Fruit fly (Drosophila melanogaster) whole organism, embryonic: Measurements from ENCODE around the gene CG13631.

ENCODE experiments used
- Atf6 ChIP-seq: fragments of 200-800 bp; sonication (Bioruptor generic); IDR thresholded peaks from 2 replicates; pipeline ENCODE4 v1.3.6; 2022; ENCODE audit warnings: missing biosample characterization, missing genetic modification characterization
- BtbVII ChIP-seq: fragments of 200-800 bp; sonication (Bioruptor generic); optimal IDR thresholded peaks from 3 replicates; lab custom pipeline; 2017; ENCODE audit warnings: missing biosample characterization, mild to moderate bottlenecking, missing genetic modification characterization
- CG10209 ChIP-seq: fragments of 200-800 bp; sonication (Bioruptor generic); optimal IDR thresholded peaks from 3 replicates; lab custom pipeline; 2017; ENCODE audit warnings: missing biosample characterization, mild to moderate bottlenecking, missing genetic modification characterization, missing genetic modification reagents
- CG10366 ChIP-seq: fragments of 200-800 bp; sonication (Bioruptor generic); IDR thresholded peaks from 2 replicates; pipeline ENCODE4 v1.3.6; 2022; ENCODE audit warnings: missing biosample characterization, missing genetic modification characterization
- CG10565 ChIP-seq: fragments of 200-800 bp; sonication (Bioruptor generic); optimal IDR thresholded peaks from 3 replicates; lab custom pipeline; 2016; ENCODE audit warnings: missing biosample characterization, mild to moderate bottlenecking, missing genetic modification characterization
- CG10654 ChIP-seq: fragments of 200-800 bp; sonication (Bioruptor generic); optimal IDR thresholded peaks from 2 replicates; lab custom pipeline; 2016; ENCODE audit warnings: missing biosample characterization, missing genetic modification characterization
- CG12236 ChIP-seq: fragments of 200-800 bp; sonication (Bioruptor generic); optimal IDR thresholded peaks from 2 replicates; lab custom pipeline; 2016; ENCODE audit warnings: missing biosample characterization, missing genetic modification characterization
- CG12942 ChIP-seq: fragments of 200-800 bp; sonication (Bioruptor generic); optimal IDR thresholded peaks from 3 replicates; lab custom pipeline; 2016; ENCODE audit warnings: missing biosample characterization, missing genetic modification characterization
- CG15601 ChIP-seq: fragments of 200-800 bp; sonication (Bioruptor generic); optimal IDR thresholded peaks from 3 replicates; lab custom pipeline; 2019; ENCODE audit warnings: missing biosample characterization, mild to moderate bottlenecking, missing genetic modification characterization, moderate library complexity
- CG2129 ChIP-seq: fragments of 200-800 bp; sonication (Bioruptor generic); IDR thresholded peaks from 2 replicates; pipeline ENCODE4 v1.3.6; 2022; ENCODE audit warnings: missing biosample characterization, missing genetic modification characterization; ENCODE audit not compliant: partially characterized antibody
- CG2712 ChIP-seq: fragments of 200-800 bp; optimal IDR thresholded peaks from 3 replicates; lab custom pipeline; 2019; ENCODE audit warnings: missing biosample characterization, mild to moderate bottlenecking, missing genetic modification characterization, moderate library complexity
- CG3995 ChIP-seq: fragments of 200-800 bp; sonication (Bioruptor generic); optimal IDR thresholded peaks from 3 replicates; lab custom pipeline; 2016; ENCODE audit warnings: missing biosample characterization, missing genetic modification characterization
- CG42726 ChIP-seq: fragments of 200-800 bp; sonication (Bioruptor generic); IDR thresholded peaks from 2 replicates; pipeline ENCODE4 v1.3.6; 2022; ENCODE audit warnings: missing biosample characterization, missing genetic modification characterization; ENCODE audit not compliant: partially characterized antibody
- CG4854 ChIP-seq: fragments of 200-800 bp; sonication (Bioruptor generic); optimal IDR thresholded peaks from 2 replicates; lab custom pipeline; 2016; ENCODE audit warnings: missing biosample characterization, missing genetic modification characterization, inconsistent platforms
- CG5180 ChIP-seq: fragments of 200-800 bp; sonication (Bioruptor generic); optimal IDR thresholded peaks from 3 replicates; lab custom pipeline; 2017; ENCODE audit warnings: missing biosample characterization, missing genetic modification characterization, mild to moderate bottlenecking, moderate library complexity, missing genetic modification reagents
- CG5953 ChIP-seq: fragments of 200-800 bp; sonication (Bioruptor generic); IDR thresholded peaks from 2 replicates; pipeline ENCODE4 v1.3.6; 2022; ENCODE audit warnings: missing biosample characterization, missing genetic modification characterization
- CG6765 ChIP-seq: fragments of 200-800 bp; sonication (Bioruptor generic); optimal IDR thresholded peaks from 3 replicates; lab custom pipeline; 2017; ENCODE audit warnings: missing biosample characterization, mild to moderate bottlenecking, missing genetic modification characterization
- CG7372 ChIP-seq: fragments of 200-800 bp; sonication (Bioruptor generic); IDR thresholded peaks from 2 replicates; pipeline ENCODE4 v1.3.6; 2022; ENCODE audit warnings: missing biosample characterization, missing genetic modification characterization
- CG8089 ChIP-seq: fragments of 200-800 bp; sonication (Bioruptor generic); optimal IDR thresholded peaks from 3 replicates; lab custom pipeline; 2016; ENCODE audit warnings: missing biosample characterization, missing genetic modification characterization
- CkIIα-i1 ChIP-seq: fragments of 200-800 bp; sonication (Bioruptor generic); IDR thresholded peaks from 2 replicates; pipeline ENCODE4 v1.3.6; 2022; ENCODE audit warnings: missing biosample characterization, missing genetic modification characterization
- D ChIP-seq, 2 experiments: fragments of 200-800 bp in 1 of 2; fragments of >200 bp in 1 of 2; sonication (Bioruptor generic) in 1 of 2; optimal IDR thresholded peaks; 2 replicates in 1 of 2; 3 replicates in 1 of 2; lab custom pipeline; 2017; ENCODE audit warnings: mild to moderate bottlenecking in 1 of 2, missing biosample characterization in 1 of 2, missing genetic modification characterization in 1 of 2, missing genetic modification reagents in 1 of 2
- Dad ChIP-seq: fragments of 200-800 bp; sonication (Bioruptor generic); optimal IDR thresholded peaks from 3 replicates; lab custom pipeline; 2016; ENCODE audit warnings: missing biosample characterization, missing genetic modification characterization
- Doc3 ChIP-seq: fragments of 200-800 bp; sonication (Bioruptor generic); IDR thresholded peaks from 3 replicates; pipeline ENCODE4 v1.3.6; 2022; ENCODE audit warnings: missing biosample characterization, missing genetic modification characterization; ENCODE audit not compliant: partially characterized antibody
- Dref ChIP-seq: fragments of 200-800 bp; sonication (Bioruptor generic); IDR thresholded peaks from 2 replicates; pipeline ENCODE4 v1.3.6; 2022; ENCODE audit warnings: missing biosample characterization, missing genetic modification characterization
- Ets97D ChIP-seq: fragments of 200-800 bp; sonication (Bioruptor generic); optimal IDR thresholded peaks from 3 replicates; lab custom pipeline; 2016; ENCODE audit warnings: missing biosample characterization, missing genetic modification characterization
- Fer2 ChIP-seq: fragments of 200-800 bp; sonication (Bioruptor generic); optimal IDR thresholded peaks from 2 replicates; lab custom pipeline; 2018; ENCODE audit warnings: missing biosample characterization, mild to moderate bottlenecking, missing genetic modification characterization, moderate library complexity
- HLH54F ChIP-seq: fragments of 200-800 bp; sonication (Bioruptor generic); optimal IDR thresholded peaks from 3 replicates; lab custom pipeline; 2016; ENCODE audit warnings: missing biosample characterization, missing genetic modification characterization
- Hr39 ChIP-seq: fragments of >200 bp; optimal IDR thresholded peaks from 2 replicates; lab custom pipeline; 2017
- Kr ChIP-seq: fragments of 200-800 bp; sonication (Bioruptor generic); optimal IDR thresholded peaks from 2 replicates; lab custom pipeline; 2017; ENCODE audit warnings: missing biosample characterization, mild to moderate bottlenecking, missing genetic modification characterization
- NfI ChIP-seq: fragments of 200-800 bp; sonication (Bioruptor generic); optimal IDR thresholded peaks from 3 replicates; lab custom pipeline; 2018; ENCODE audit warnings: missing biosample characterization, mild to moderate bottlenecking, missing genetic modification characterization, moderate library complexity
- Oaz ChIP-seq: fragments of 200-800 bp; sonication (Bioruptor generic); IDR thresholded peaks from 2 replicates; pipeline ENCODE4 v1.3.6; 2022; ENCODE audit warnings: missing biosample characterization, missing genetic modification characterization
- Sin3A ChIP-seq: fragments of >200 bp; optimal IDR thresholded peaks from 2 replicates; lab custom pipeline; 2018
- Stat92E ChIP-seq, 3 experiments: fragments of >200 bp in 2 of 3; fragments of 200-800 bp in 1 of 3; sonication (Bioruptor generic) in 1 of 3; optimal IDR thresholded peaks; 2 replicates each; lab custom pipeline; 2017 to 2019; ENCODE audit warnings: missing biosample characterization in 3 of 3, missing genetic modification characterization in 3 of 3, mild to moderate bottlenecking in 1 of 3, moderate library complexity in 1 of 3
- ac ChIP-seq: fragments of 200-800 bp; sonication (Bioruptor generic); optimal IDR thresholded peaks from 3 replicates; lab custom pipeline; 2017; ENCODE audit warnings: missing biosample characterization, mild to moderate bottlenecking, missing genetic modification characterization
- ap ChIP-seq: fragments of 200-800 bp; sonication (Bioruptor generic); IDR thresholded peaks from 2 replicates; pipeline ENCODE4 v1.3.6; 2022; ENCODE audit warnings: missing biosample characterization, missing genetic modification characterization
- ara ChIP-seq: fragments of 200-800 bp; sonication (Bioruptor generic); IDR thresholded peaks from 2 replicates; pipeline ENCODE4 v1.3.6; 2022; ENCODE audit warnings: missing biosample characterization, missing genetic modification characterization
- br ChIP-seq: fragments of >200 bp; optimal IDR thresholded peaks from 2 replicates; lab custom pipeline; 2017
- cato ChIP-seq: fragments of 200-800 bp; sonication (Bioruptor generic); optimal IDR thresholded peaks from 2 replicates; lab custom pipeline; 2016; ENCODE audit warnings: missing biosample characterization, missing genetic modification characterization, borderline replicate concordance
- caup ChIP-seq: fragments of 200-800 bp; sonication (Bioruptor generic); optimal IDR thresholded peaks from 3 replicates; lab custom pipeline; 2017; ENCODE audit warnings: missing biosample characterization, mild to moderate bottlenecking, missing genetic modification characterization, moderate library complexity; ENCODE audit not compliant: severe bottlenecking
- crp ChIP-seq, 2 experiments: fragments of 200-800 bp; sonication (Bioruptor generic); optimal IDR thresholded peaks; 2 replicates in 1 of 2; 3 replicates in 1 of 2; lab custom pipeline; 2017; ENCODE audit warnings: missing biosample characterization in 2 of 2, missing genetic modification characterization in 2 of 2, mild to moderate bottlenecking in 1 of 2, moderate library complexity in 1 of 2
- fu2 ChIP-seq: fragments of 200-800 bp; sonication (Bioruptor generic); optimal IDR thresholded peaks from 2 replicates; lab custom pipeline; 2016; ENCODE audit warnings: missing biosample characterization, missing genetic modification characterization
- gsb-n ChIP-seq: fragments of 200-800 bp; sonication (Bioruptor generic); optimal IDR thresholded peaks from 3 replicates; lab custom pipeline; 2018; ENCODE audit warnings: missing biosample characterization, mild to moderate bottlenecking, missing genetic modification characterization
- rib ChIP-seq: fragments of 200-800 bp; sonication (Bioruptor generic); IDR thresholded peaks from 2 replicates; pipeline ENCODE4 v1.3.6; 2022; ENCODE audit warnings: missing biosample characterization, missing genetic modification characterization
- seq ChIP-seq: fragments of 200-800 bp; sonication (Bioruptor generic); IDR thresholded peaks from 2 replicates; pipeline ENCODE4 v1.3.6; 2022; ENCODE audit warnings: missing biosample characterization, missing genetic modification characterization
- sisA ChIP-seq: fragments of 200-800 bp; sonication (Bioruptor generic); IDR thresholded peaks from 2 replicates; pipeline ENCODE4 v1.3.6; 2022; ENCODE audit warnings: missing biosample characterization, missing genetic modification characterization
- sqz ChIP-seq: fragments of 200-800 bp; sonication (Bioruptor generic); optimal IDR thresholded peaks from 3 replicates; lab custom pipeline; 2018; ENCODE audit warnings: missing biosample characterization, mild to moderate bottlenecking, missing genetic modification characterization
- tin ChIP-seq: fragments of 200-800 bp; sonication (Bioruptor generic); optimal IDR thresholded peaks from 3 replicates; lab custom pipeline; 2016; ENCODE audit warnings: missing biosample characterization, missing genetic modification characterization
- zen2 ChIP-seq: fragments of 200-800 bp; sonication (Bioruptor generic); IDR thresholded peaks from 3 replicates; pipeline ENCODE4 v1.3.6; 2022; ENCODE audit warnings: missing biosample characterization, missing genetic modification characterization; ENCODE audit not compliant: partially characterized antibody
- zf30C ChIP-seq: fragments of 200-800 bp; sonication (Bioruptor generic); optimal IDR thresholded peaks from 3 replicates; lab custom pipeline; 2018; ENCODE audit warnings: missing biosample characterization, mild to moderate bottlenecking, missing genetic modification characterization

Gene CG13631

DNA sequence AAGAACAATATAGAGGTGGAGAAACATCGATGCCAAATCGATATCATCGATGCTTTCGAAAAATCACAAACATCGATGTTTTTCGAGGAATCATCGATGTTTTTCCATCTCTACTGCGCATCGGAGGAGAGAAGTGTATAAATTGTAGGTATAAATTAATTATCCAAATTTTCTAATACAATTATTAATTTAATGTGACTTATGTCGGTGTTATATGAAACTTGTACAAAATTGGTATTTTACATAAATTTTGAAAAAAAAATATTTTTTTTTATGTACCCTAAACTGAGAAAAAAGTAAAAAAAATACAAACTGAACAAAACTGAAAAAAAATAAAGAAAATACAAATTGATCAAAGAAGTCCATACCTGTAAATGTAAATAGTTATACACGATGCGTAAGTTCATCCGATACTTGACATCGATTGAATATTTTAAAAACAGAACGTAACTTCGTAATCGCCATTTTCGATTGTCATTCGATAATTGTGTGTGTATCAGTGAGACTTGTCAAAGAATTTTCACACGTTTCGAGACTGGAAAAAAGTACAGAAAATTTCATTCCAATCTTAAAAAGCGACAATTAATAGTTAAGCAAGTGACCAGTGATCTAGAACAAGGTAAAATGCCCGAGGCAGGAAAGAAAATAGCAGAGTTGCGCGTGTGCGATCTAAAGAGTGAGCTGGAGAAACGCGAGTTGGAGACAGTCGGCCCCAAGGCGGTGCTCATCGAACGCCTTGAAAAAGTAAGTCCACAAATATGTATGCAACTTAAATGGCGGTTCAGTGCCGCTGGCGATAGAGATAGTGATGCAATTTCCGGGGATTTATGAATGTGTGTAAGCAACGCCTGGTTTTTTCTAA, 48.1 kb downstream of the CG13631 start, which contains the start of the genes CG5808 and Saf-B (continued):
- TF ChIP-seq Oaz (GFP tag; lab: Robert Waterston, UW) (no peak), zf30C (GFP tag; lab: Kevin White, UChicago) (no peak), CG10209 (GFP tag; lab: Kevin White, UChicago) (no peak), Kr (GFP tag; lab: Kevin White, UChicago) (no peak), zen2 (peak; percentile 69), rib (GFP tag; lab: Robert Waterston, UW) (no peak), CG5953 (GFP tag; lab: Robert Waterston, UW) (no peak), sqz (GFP tag; lab: Kevin White, UChicago) (no peak), CG4854 (GFP tag; lab: Kevin White, UChicago) (no peak), NfI (no peak), tin (GFP tag; lab: Kevin White, UChicago) (peak; percentile 55), CG10366 (GFP tag; lab: Robert Waterston, UW) (no peak), Doc3 (peak; percentile 79), CG2129 (peak; percentile 60), CG10654 (GFP tag; lab: Kevin White, UChicago) (peak; percentile 60), CG10565 (GFP tag; lab: Kevin White, UChicago) (no peak), BtbVII (GFP tag; lab: Kevin White, UChicago) (no peak), ara (GFP tag; lab: Robert Waterston, UW) (no peak), CG7372 (GFP tag; lab: Robert Waterston, UW) (no peak), cato (GFP tag; lab: Kevin White, UChicago) (no peak), HLH54F (GFP tag; lab: Kevin White, UChicago) (no peak), CG3995 (GFP tag; lab: Kevin White, UChicago) (peak; percentile 54), Dref (peak; percentile 82), CG42726 (0 out of 2 replicates have a peak, but pooled peaks have one; percentile 32), D (optimal IDR thresholded peaks at IDR 0.05; lab: Kevin White, UChicago) (no peak), D (GFP tag; optimal IDR thresholded peaks at IDR 0.05; lab: Kevin White, UChicago) (peak; percentile 27), CG2712 (peak; percentile 61), Sin3A (lab: Kevin White, UChicago) (no peak), Hr39 (lab: Kevin White, UChicago) (no peak), Fer2 (no peak), crp (GFP tag; optimal IDR thresholded peaks at IDR 0.05; lab: Kevin White, UChicago) (peak in 1 of 2 experiments; percentile 37), CG6765 (GFP tag; lab: Kevin White, UChicago) (no peak), br (lab: Kevin White, UChicago) (no peak), Atf6 (GFP tag; lab: Robert Waterston, UW) (no peak), fu2 (GFP tag; lab: Kevin White, UChicago) (no peak), CkIIα-i1 (GFP tag; lab: Robert Waterston, UW) (peak; percentile 72), Ets97D (GFP tag; lab: Kevin White, UChicago) (peak; percentile 26), caup (GFP tag; lab: Kevin White, UChicago) (no peak), CG12236 (GFP tag; lab: Kevin White, UChicago) (no peak), CG15601 (tag; lab: Kevin White, UChicago) (no peak), sisA (GFP tag; lab: Robert Waterston, UW) (0 out of 2 replicates have a peak, but pooled peaks have one; percentile 12), CG8089 (no peak), ap (peak; percentile 26; the same call in 1 of the 2 replicates), CG5180 (GFP tag; lab: Kevin White, UChicago) (no peak), ac (no peak), Dad (GFP tag; lab: Kevin White, UChicago) (no peak), seq (GFP tag; lab: Robert Waterston, UW) (no peak; the same call in 1 of the 2 replicates), CG12942 (no peak), gsb-n (tag; lab: Kevin White, UChicago) (no peak), Stat92E (GFP tag; optimal IDR thresholded peaks at IDR 0.05; lab: Kevin White, UChicago) (no peak)
